Worm (Caenorhabditis elegans) whole organism, midembryonic: ENCODE data around the gene unk-1.

Experiments used
- cog-1 ChIP-seq: sonication (generic microtip); optimal IDR thresholded peaks from 2 replicates; lab custom pipeline; 2016; ENCODE audit warnings: missing genetic modification characterization, missing compliant biosample characterization
- flt-1 ChIP-seq: fragments of 200-800 bp; sonication (Bioruptor generic); IDR thresholded peaks from 2 replicates; pipeline ENCODE4 v1.3.6; 2022; ENCODE audit warnings: missing genetic modification characterization, missing compliant biosample characterization
- klf-2 ChIP-seq: fragments of 200-800 bp; sonication (Bioruptor generic); conservative IDR thresholded peaks from 2 replicates; pipeline ENCODE4 v1.3.6; 2022; ENCODE audit warnings: missing genetic modification reagents, missing genetic modification characterization, missing compliant biosample characterization

DNA sequence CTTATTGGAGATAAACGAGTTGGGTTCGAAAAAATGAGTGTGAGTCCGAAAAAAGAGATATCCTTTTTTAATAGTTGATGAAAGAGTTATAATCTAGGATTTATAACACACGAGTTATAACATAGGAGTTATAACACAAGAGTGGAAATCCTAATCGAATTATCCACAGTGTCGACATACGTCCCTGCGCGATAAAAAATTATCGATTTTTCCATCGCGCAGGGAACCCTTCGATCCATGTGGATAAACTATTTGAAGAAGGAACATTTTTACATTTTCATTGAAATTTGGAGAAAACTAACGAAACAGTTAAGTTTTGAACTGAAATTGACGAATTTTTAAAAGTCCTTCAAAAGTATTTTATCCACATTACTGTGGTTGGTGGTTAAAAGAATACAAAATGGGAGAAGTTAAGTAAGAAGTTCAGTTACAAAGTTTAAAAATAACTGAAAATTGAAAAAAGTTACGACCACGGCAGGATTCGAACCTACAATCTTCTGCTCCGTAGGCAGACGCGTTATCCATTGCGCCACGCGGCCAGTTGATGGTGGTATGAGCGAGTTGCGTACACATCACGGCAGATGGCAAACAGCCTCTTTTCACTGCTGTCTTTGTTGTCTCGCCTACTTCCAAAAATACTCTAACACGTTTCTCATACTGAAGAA lies 21.6 kb downstream of the unk-1 start:
- TF ChIP-seq klf-2 (GFP tag; lab: Robert Waterston, UW) (no peak), flt-1 (peak; percentile 80), cog-1 (tag; lab: Kevin White, UChicago) (peak; percentile 97)
